Fruit fly (Drosophila melanogaster): ENCODE measurements around the gene CG12237.
A peak's percentile ranks its signal among the peaks of the same experiment; 100 is the strongest.

- no peak for TF ChIP-seq cnc (optimal IDR thresholded peaks at IDR 0.05)
- no peak for TF ChIP-seq CG11617 (GFP tag; optimal IDR thresholded peaks at IDR 0.05)
- TF ChIP-seq ovo (GFP tag; optimal IDR thresholded peaks at IDR 0.05) = no peak
- TF ChIP-seq tj (GFP tag; optimal IDR thresholded peaks at IDR 0.05) = no peak
- TF ChIP-seq CG14711 (tag; optimal IDR thresholded peaks at IDR 0.05) = no peak
- TF ChIP-seq CG12768 (GFP tag; optimal IDR thresholded peaks at IDR 0.05) = no peak
- no peak for TF ChIP-seq bab1 (GFP tag; optimal IDR thresholded peaks at IDR 0.05)
- no peak for TF ChIP-seq kay (GFP tag; ENCODE audit: borderline replicate concordance)
- peak; percentile 42 for TF ChIP-seq CG5204 (GFP tag; optimal IDR thresholded peaks at IDR 0.05)
- TF ChIP-seq CG33017 (tag; optimal IDR thresholded peaks at IDR 0.05) = no peak
These were observed 21.4 kb upstream of the CG12237 start, which contains the start of the genes CG14223 and Ssu72 for dm6 chrX:19663859-19664728.
